Fruit fly (Drosophila melanogaster): ENCODE measurements around the gene rho.

The rho gene

dm6 chr3L:1457281-1457680 is 6.3 kb upstream of the rho start:
- TF ChIP-seq CG14711 (tag; optimal IDR thresholded peaks at IDR 0.05) (no peak), tj (GFP tag; optimal IDR thresholded peaks at IDR 0.05) (peak; percentile 59)

DNA sequence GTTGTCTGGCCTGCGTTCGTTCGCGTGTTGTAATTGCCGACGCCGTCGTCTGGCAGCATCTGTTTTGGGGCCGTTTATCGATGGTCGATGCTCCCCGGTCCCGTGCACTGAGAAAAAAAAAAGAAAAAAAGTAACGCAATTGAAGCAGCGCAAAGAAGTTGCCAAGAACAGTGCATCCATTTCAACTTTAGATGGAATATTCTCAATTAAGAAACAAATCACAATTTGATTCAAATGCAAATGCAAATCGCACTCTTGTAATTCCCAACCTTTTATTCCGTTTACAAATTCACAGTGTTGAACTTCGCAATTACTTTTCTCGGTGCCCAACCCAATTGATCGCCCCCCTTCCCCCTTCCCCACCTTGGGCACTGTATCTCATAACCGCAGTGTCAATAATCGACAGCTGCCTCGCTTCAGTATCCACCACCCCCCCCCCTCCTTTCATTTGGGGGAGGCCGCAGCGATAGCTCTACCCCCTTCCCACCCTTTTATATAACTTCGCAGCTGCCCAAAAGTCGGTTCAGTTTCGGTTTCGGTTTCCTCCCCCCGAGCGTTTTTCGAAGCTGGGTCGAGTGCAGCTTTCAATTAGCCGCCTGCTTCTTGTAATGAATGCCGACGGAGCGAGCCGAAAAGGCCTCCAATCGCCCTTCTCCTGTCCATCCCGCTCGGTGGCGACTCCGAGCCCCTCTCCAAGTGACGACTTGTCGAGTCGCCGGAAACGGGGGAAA is 5.4 kb upstream of the rho start:
- TF ChIP-seq CG1620 (GFP tag; optimal IDR thresholded peaks at IDR 0.05) (no peak), ovo (GFP tag; optimal IDR thresholded peaks at IDR 0.05) (no peak), Crg-1 (GFP tag; optimal IDR thresholded peaks at IDR 0.05) (no peak), CG12768 (GFP tag; optimal IDR thresholded peaks at IDR 0.05) (no peak), CG14711 (tag; optimal IDR thresholded peaks at IDR 0.05) (no peak), cnc (optimal IDR thresholded peaks at IDR 0.05) (no peak), CG7101 (tag; optimal IDR thresholded peaks at IDR 0.05) (no peak), toe (GFP tag; optimal IDR thresholded peaks at IDR 0.05) (no peak), bab1 (GFP tag; optimal IDR thresholded peaks at IDR 0.05) (no peak), Hr96 (GFP tag; optimal IDR thresholded peaks at IDR 0.05) (no peak), CG11617 (GFP tag; optimal IDR thresholded peaks at IDR 0.05) (no peak), CG7045 (GFP tag; optimal IDR thresholded peaks at IDR 0.05) (no peak), tj (GFP tag; optimal IDR thresholded peaks at IDR 0.05) (no peak), Clk (GFP tag; optimal IDR thresholded peaks at IDR 0.05) (no peak), kay (GFP tag; ENCODE audit: borderline replicate concordance) (no peak), pad (GFP tag; optimal IDR thresholded peaks at IDR 0.05) (no peak), Mnt (GFP tag; optimal IDR thresholded peaks at IDR 0.05) (no peak), CG5204 (GFP tag; optimal IDR thresholded peaks at IDR 0.05) (no peak), CG33017 (tag; optimal IDR thresholded peaks at IDR 0.05) (no peak), cic (GFP tag; optimal IDR thresholded peaks at IDR 0.05) (no peak)

- TF ChIP-seq CG1620 (GFP tag; optimal IDR thresholded peaks at IDR 0.05), result no peak
These were observed 1.8 kb upstream of the rho start for dm6 chr3L:1461831-1462230.

DNA sequence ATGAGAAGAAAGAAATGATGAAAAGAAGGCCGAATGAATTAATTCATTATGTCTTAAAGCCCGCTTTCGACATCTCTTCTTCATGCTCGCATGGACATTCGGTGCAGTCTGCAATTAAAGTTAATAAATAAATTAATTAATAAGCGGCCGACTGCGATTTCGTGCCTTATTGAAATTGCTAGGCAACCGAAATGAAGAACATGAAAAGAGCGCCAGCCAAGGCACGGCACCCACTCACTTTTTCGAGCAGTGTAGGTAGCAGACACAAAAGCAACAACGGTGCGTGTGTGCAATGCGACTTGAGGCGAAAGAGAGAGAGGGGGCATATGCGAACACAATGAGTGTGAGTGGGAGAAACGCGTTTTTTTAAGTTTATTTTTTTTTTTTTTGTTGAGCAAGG is 854 bp downstream of the rho start:
- TF ChIP-seq CG12768 (GFP tag; optimal IDR thresholded peaks at IDR 0.05), result no peak
- no peak for TF ChIP-seq cic (GFP tag; optimal IDR thresholded peaks at IDR 0.05)
- TF ChIP-seq Hr96 (GFP tag; optimal IDR thresholded peaks at IDR 0.05), result no peak
- no peak for TF ChIP-seq cnc (optimal IDR thresholded peaks at IDR 0.05)
- TF ChIP-seq pad (GFP tag; optimal IDR thresholded peaks at IDR 0.05), result no peak
- no peak for TF ChIP-seq CG11617 (GFP tag; optimal IDR thresholded peaks at IDR 0.05)
- TF ChIP-seq CG7045 (GFP tag; optimal IDR thresholded peaks at IDR 0.05), result no peak

dm6 chr3L:1469241-1469640 is 5.6 kb downstream of the rho start:
- TF ChIP-seq CG11617 (GFP tag; optimal IDR thresholded peaks at IDR 0.05), result no peak
- TF ChIP-seq Crg-1 (GFP tag; optimal IDR thresholded peaks at IDR 0.05), result no peak
- no peak for TF ChIP-seq pad (GFP tag; optimal IDR thresholded peaks at IDR 0.05)
- no peak for TF ChIP-seq Mnt (GFP tag; optimal IDR thresholded peaks at IDR 0.05)
- no peak for TF ChIP-seq CG1620 (GFP tag; optimal IDR thresholded peaks at IDR 0.05)

dm6 chr3L:1471037-1471436 is 7.4 kb downstream of the rho start:
- no peak for TF ChIP-seq cic (GFP tag; optimal IDR thresholded peaks at IDR 0.05)
- no peak for TF ChIP-seq Hr96 (GFP tag; optimal IDR thresholded peaks at IDR 0.05)
- TF ChIP-seq toe (GFP tag; optimal IDR thresholded peaks at IDR 0.05), result no peak
- no peak for TF ChIP-seq Mnt (GFP tag; optimal IDR thresholded peaks at IDR 0.05)
- no peak for TF ChIP-seq CG7045 (GFP tag; optimal IDR thresholded peaks at IDR 0.05)

DNA sequence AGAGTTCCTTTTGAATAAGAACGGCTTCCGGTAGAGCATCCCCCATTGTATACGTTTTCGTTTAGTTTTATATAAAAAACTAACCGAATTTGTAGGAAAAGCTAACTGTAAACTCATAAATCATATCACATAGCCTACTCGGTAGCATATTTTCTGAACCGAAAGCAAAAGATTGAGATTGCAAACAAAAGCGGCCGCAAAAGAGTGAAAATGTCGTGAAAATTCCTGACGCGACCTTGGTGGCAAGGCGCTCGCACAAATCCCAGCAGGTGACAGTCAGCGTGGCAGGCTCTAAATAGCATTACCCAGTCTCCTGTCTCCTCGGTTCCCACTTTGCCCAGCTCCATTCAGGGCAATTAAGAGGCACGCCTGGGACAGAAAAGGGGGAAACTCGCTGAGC is 8.3 kb downstream of the rho start, which contains the start of gene Naa30B:
TSS of gene Naa30B (minus strand) at position 101 of the 400 bp plus-strand sequence.
- TF ChIP-seq CG14711 (tag; optimal IDR thresholded peaks at IDR 0.05), result no peak
- TF ChIP-seq CG5204 (GFP tag; optimal IDR thresholded peaks at IDR 0.05), result no peak
- no peak for TF ChIP-seq Crg-1 (GFP tag; optimal IDR thresholded peaks at IDR 0.05)
- no peak for TF ChIP-seq CG7101 (tag; optimal IDR thresholded peaks at IDR 0.05)
- no peak for TF ChIP-seq toe (GFP tag; optimal IDR thresholded peaks at IDR 0.05)
- TF ChIP-seq CG12768 (GFP tag; optimal IDR thresholded peaks at IDR 0.05), result no peak
- no peak for TF ChIP-seq tj (GFP tag; optimal IDR thresholded peaks at IDR 0.05)
- TF ChIP-seq Mnt (GFP tag; optimal IDR thresholded peaks at IDR 0.05), result no peak
- TF ChIP-seq bab1 (GFP tag; optimal IDR thresholded peaks at IDR 0.05), result no peak
- TF ChIP-seq cic (GFP tag; optimal IDR thresholded peaks at IDR 0.05), result no peak
- TF ChIP-seq pad (GFP tag; optimal IDR thresholded peaks at IDR 0.05), result no peak
- TF ChIP-seq cnc (optimal IDR thresholded peaks at IDR 0.05), result no peak
- TF ChIP-seq Hr96 (GFP tag; optimal IDR thresholded peaks at IDR 0.05), result no peak
- no peak for TF ChIP-seq kay (GFP tag; ENCODE audit: borderline replicate concordance)
- TF ChIP-seq Clk (GFP tag; optimal IDR thresholded peaks at IDR 0.05), result no peak

DNA sequence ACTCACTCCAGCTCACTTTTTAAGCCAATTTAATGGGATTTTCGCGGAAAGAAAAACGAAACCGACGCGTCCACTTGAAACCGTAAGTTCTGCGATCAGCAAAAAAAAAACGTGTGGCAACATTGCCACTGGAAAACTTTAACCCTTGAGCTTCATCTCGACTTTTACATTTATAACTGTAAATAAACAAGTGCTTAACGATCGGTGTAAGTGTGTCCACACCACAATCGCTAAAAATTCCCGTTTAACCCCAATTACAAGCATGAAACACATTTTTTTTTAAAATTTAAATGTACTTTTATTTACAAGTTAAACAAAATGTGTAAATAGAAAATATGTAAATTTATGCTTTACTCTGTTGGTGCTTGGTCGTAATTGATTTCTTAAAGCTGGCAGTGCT is 11.5 kb downstream of the rho start, which contains the start of gene Ptp61F:
TSS of gene Ptp61F (minus strand) at position 101 of the 400 bp plus-strand sequence.
- no peak for TF ChIP-seq CG7045 (GFP tag; optimal IDR thresholded peaks at IDR 0.05)
- no peak for TF ChIP-seq CG11617 (GFP tag; optimal IDR thresholded peaks at IDR 0.05)
- TF ChIP-seq CG5204 (GFP tag; optimal IDR thresholded peaks at IDR 0.05), result no peak
- TF ChIP-seq pad (GFP tag; optimal IDR thresholded peaks at IDR 0.05), result no peak
- no peak for TF ChIP-seq cnc (optimal IDR thresholded peaks at IDR 0.05)
- no peak for TF ChIP-seq CG1620 (GFP tag; optimal IDR thresholded peaks at IDR 0.05)
- no peak for TF ChIP-seq kay (GFP tag; ENCODE audit: borderline replicate concordance)
- no peak for TF ChIP-seq Crg-1 (GFP tag; optimal IDR thresholded peaks at IDR 0.05)
- TF ChIP-seq Hr96 (GFP tag; optimal IDR thresholded peaks at IDR 0.05), result no peak
- no peak for TF ChIP-seq cic (GFP tag; optimal IDR thresholded peaks at IDR 0.05)
- no peak for TF ChIP-seq ovo (GFP tag; optimal IDR thresholded peaks at IDR 0.05)
- no peak for TF ChIP-seq CG7101 (tag; optimal IDR thresholded peaks at IDR 0.05)
- no peak for TF ChIP-seq tj (GFP tag; optimal IDR thresholded peaks at IDR 0.05)
- TF ChIP-seq CG33017 (tag; optimal IDR thresholded peaks at IDR 0.05), result no peak
- no peak for TF ChIP-seq CG14711 (tag; optimal IDR thresholded peaks at IDR 0.05)
- TF ChIP-seq bab1 (GFP tag; optimal IDR thresholded peaks at IDR 0.05), result no peak
- TF ChIP-seq toe (GFP tag; optimal IDR thresholded peaks at IDR 0.05), result no peak
